Worm (Caenorhabditis elegans) whole organism, young adult: ENCODE measurements around the gene srbc-22.

Source experiments
- K11D2.4 ChIP-seq: fragments of 200-800 bp; sonication (Bioruptor generic); IDR thresholded peaks from 2 replicates; pipeline ENCODE4 v1.3.6; 2022; ENCODE audit warnings: missing genetic modification reagents, missing genetic modification characterization, missing compliant biosample characterization
- attf-6 ChIP-seq: fragments of 200-800 bp; sonication (Bioruptor generic); IDR thresholded peaks from 2 replicates; pipeline ENCODE4 v1.3.6; 2022; ENCODE audit warnings: missing genetic modification reagents, missing genetic modification characterization, missing compliant biosample characterization
- dpff-1 ChIP-seq: sonication (generic microtip); optimal IDR thresholded peaks from 2 replicates; lab custom pipeline; 2017; ENCODE audit warnings: mild to moderate bottlenecking, missing genetic modification characterization, missing compliant biosample characterization
- efl-1 ChIP-seq: fragments of 150-350 bp; optimal IDR thresholded peaks from 2 replicates; lab custom pipeline; 2014; ENCODE audit warnings: missing biosample characterization, missing genetic modification reagents, missing genetic modification characterization
- lir-1 ChIP-seq: fragments of 200-800 bp; sonication (Bioruptor generic); conservative IDR thresholded peaks from 2 replicates; pipeline ENCODE4 v1.3.6; 2022; ENCODE audit warnings: missing genetic modification reagents, missing genetic modification characterization, missing compliant biosample characterization
- mxl-1 ChIP-seq: sonication (generic microtip); optimal IDR thresholded peaks from 2 replicates; lab custom pipeline; 2016; ENCODE audit warnings: missing genetic modification characterization, missing compliant biosample characterization
- sea-2 ChIP-seq: fragments of 200-800 bp; sonication (Bioruptor generic); IDR thresholded peaks from 2 replicates; pipeline ENCODE4 v1.3.6; 2022; ENCODE audit warnings: missing genetic modification characterization, missing compliant biosample characterization
- snpc-1.3 ChIP-seq: sonication (generic microtip); optimal IDR thresholded peaks from 2 replicates; lab custom pipeline; 2017; ENCODE audit warnings: missing genetic modification characterization, mild to moderate bottlenecking, missing compliant biosample characterization, antibody characterized with exemption, moderate library complexity, missing genotype, missing genetic modification reagents; ENCODE audit not compliant: insufficient read depth
- unc-130 ChIP-seq: sonication (generic microtip); optimal IDR thresholded peaks from 2 replicates; lab custom pipeline; 2016; ENCODE audit warnings: missing genetic modification reagents, missing genetic modification characterization, missing compliant biosample characterization
- unc-62 ChIP-seq: fragments of 150-350 bp; optimal IDR thresholded peaks from 2 replicates; lab custom pipeline; 2014; ENCODE audit warnings: missing biosample characterization, missing genetic modification reagents, missing genetic modification characterization

- no peak for TF ChIP-seq efl-1 (GFP tag; lab: Kevin White, UChicago)
- no peak for TF ChIP-seq dpff-1 (tag; lab: Kevin White, UChicago)
- TF ChIP-seq unc-62 (GFP tag; lab: Kevin White, UChicago) = no peak
- TF ChIP-seq attf-6 (GFP tag; lab: Robert Waterston, UW) = no peak
- no peak for TF ChIP-seq mxl-1 (tag; lab: Kevin White, UChicago)
- no peak for TF ChIP-seq K11D2.4
- no peak for TF ChIP-seq snpc-1.3 (tag; lab: Kevin White, UChicago)
- TF ChIP-seq unc-130 (GFP tag; lab: Kevin White, UChicago) = no peak
- no peak for TF ChIP-seq lir-1 (GFP tag; lab: Robert Waterston, UW)
- no peak for TF ChIP-seq sea-2
Observed at ce11 chrV:2118574-2118973, 38.4 kb upstream of the srbc-22 start, which contains the start of gene bgnt-1.2.
